Worm (Caenorhabditis elegans) whole organism, L2 larva: ENCODE measurements around the gene abhd-3.1.

ENCODE experiments used
- F13H6.1 ChIP-seq: sonication (generic microtip); optimal IDR thresholded peaks from 2 replicates; lab custom pipeline; 2016; ENCODE audit warnings: missing genetic modification characterization, missing compliant biosample characterization
- nhr-11 ChIP-seq: fragments of 150-350 bp; optimal IDR thresholded peaks from 2 replicates; lab custom pipeline; 2014; ENCODE audit warnings: missing biosample characterization, missing genetic modification characterization
- unc-39 ChIP-seq: fragments of 150-350 bp; optimal IDR thresholded peaks from 2 replicates; lab custom pipeline; 2014; ENCODE audit warnings: missing biosample characterization, missing genetic modification characterization
- unc-62 ChIP-seq: fragments of 150-350 bp; optimal IDR thresholded peaks from 2 replicates; lab custom pipeline; 2014; ENCODE audit warnings: missing biosample characterization, missing genetic modification reagents, missing genetic modification characterization

DNA sequence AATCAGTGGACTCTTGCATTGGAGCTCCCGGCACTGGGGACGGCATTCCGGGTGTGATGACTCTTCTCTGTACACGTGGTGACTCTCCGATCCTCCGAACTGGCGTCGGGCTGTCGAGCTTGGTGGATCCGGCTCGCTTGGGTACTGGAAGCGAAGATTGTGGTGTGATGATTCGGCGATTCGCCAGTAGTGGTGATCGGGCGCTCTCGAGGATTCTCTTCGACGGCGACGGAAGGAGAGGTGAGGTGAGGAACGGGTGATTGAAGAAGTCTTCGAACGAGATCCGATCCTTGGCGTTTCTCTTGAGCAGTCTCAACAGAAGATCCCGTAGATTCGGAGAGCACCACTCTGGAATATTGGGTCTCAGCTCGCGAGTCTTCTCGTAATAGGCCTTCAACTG, 45.4 kb downstream of the abhd-3.1 start:
- TF ChIP-seq nhr-11 (tag; lab: Kevin White, UChicago) (no peak), unc-62 (GFP tag; lab: Kevin White, UChicago) (no peak), F13H6.1 (tag; lab: Kevin White, UChicago) (no peak), unc-39 (no peak)
